Worm (Caenorhabditis elegans): Measurements from ENCODE around the gene pde-4.

Gene pde-4

ce11 chrII:7695636-7696035 lies 44.6 kb upstream of the pde-4 start:
- TF ChIP-seq elt-2 (tag; optimal IDR thresholded peaks at IDR 0.05): peak; percentile 70
- TF ChIP-seq ttx-3 (tag; optimal IDR thresholded peaks at IDR 0.05): no peak

ce11 chrII:7694745-7695144 lies 43.7 kb upstream of the pde-4 start:
- TF ChIP-seq elt-2 (tag; optimal IDR thresholded peaks at IDR 0.05): peak; percentile 1
- no peak for TF ChIP-seq unc-86 (tag; optimal IDR thresholded peaks at IDR 0.05)

- no peak for TF ChIP-seq che-1 (tag; optimal IDR thresholded peaks at IDR 0.05)
- no peak for TF ChIP-seq lin-11 (tag; optimal IDR thresholded peaks at IDR 0.05)
- peak; percentile 64 for TF ChIP-seq elt-2 (tag; optimal IDR thresholded peaks at IDR 0.05)
Measured at ce11 chrII:7693929-7694328, 42.9 kb upstream of the pde-4 start, which contains the start of gene nhx-2. nhx-2 (minus strand) TSS chrII:7693957.

ce11 chrII:7690384-7690783 lies 39.3 kb upstream of the pde-4 start, which contains the start of gene pid-1:
pid-1 (minus strand) TSS chrII:7690556.
- TF ChIP-seq dve-1 (tag; optimal IDR thresholded peaks at IDR 0.05) (no peak), dmd-4 (tag; optimal IDR thresholded peaks at IDR 0.05; ENCODE audit: borderline replicate concordance) (no peak), eyg-1 (tag; optimal IDR thresholded peaks at IDR 0.05) (no peak), sox-2 (GFP tag; IDR thresholded peaks at IDR 0.05) (no peak), unc-86 (tag; optimal IDR thresholded peaks at IDR 0.05) (no peak), fkh-10 (GFP tag; optimal IDR thresholded peaks at IDR 0.05) (no peak), hlh-30 (tag; optimal IDR thresholded peaks at IDR 0.05; ENCODE audit: insufficient read depth) (no peak), ref-2 (tag; optimal IDR thresholded peaks at IDR 0.05) (no peak)

ce11 chrII:7684589-7684988 lies 33.5 kb upstream of the pde-4 start, which contains the start of gene F18A1.1:
F18A1.1 (plus strand) TSS chrII:7684889.
- no peak for TF ChIP-seq ceh-18 (tag; optimal IDR thresholded peaks at IDR 0.05)
- no peak for TF ChIP-seq K02D7.2 (tag; optimal IDR thresholded peaks at IDR 0.05)
- TF ChIP-seq K09A11.1 (tag; optimal IDR thresholded peaks at IDR 0.05; ENCODE audit: insufficient read depth): no peak
- no peak for TF ChIP-seq eyg-1 (tag; optimal IDR thresholded peaks at IDR 0.05)
- TF ChIP-seq fkh-10 (GFP tag; optimal IDR thresholded peaks at IDR 0.05): no peak
- no peak for TF ChIP-seq lim-6 (tag; optimal IDR thresholded peaks at IDR 0.05)
- TF ChIP-seq hlh-13 (GFP tag; optimal IDR thresholded peaks at IDR 0.05): no peak
- TF ChIP-seq F13H6.1 (tag; optimal IDR thresholded peaks at IDR 0.05): no peak

DNA sequence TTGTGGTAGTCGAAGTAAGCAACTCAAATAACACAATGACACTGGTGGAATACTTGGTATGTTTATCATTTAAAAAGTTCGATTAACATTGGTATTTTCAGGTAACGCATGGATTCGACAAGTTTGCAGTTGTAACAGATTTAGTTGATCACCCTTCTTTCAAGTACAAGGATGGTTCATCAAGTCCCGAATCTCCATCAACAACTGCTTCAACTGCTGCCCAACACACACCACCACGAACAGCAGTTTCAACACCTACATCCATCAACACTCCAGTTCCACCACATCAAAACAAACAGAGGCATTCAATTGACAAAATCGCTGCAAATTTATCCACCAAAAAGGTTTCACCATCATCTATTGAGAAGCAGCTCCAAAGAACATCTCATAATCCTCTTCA lies 31.4 kb upstream of the pde-4 start:
- TF ChIP-seq elt-4 (tag; optimal IDR thresholded peaks at IDR 0.05): no peak
- no peak for TF ChIP-seq lin-11 (tag; optimal IDR thresholded peaks at IDR 0.05)
- TF ChIP-seq hlh-13 (GFP tag; optimal IDR thresholded peaks at IDR 0.05): no peak
- no peak for TF ChIP-seq hlh-15 (tag; optimal IDR thresholded peaks at IDR 0.05)

- no peak for TF ChIP-seq pha-2 (tag; optimal IDR thresholded peaks at IDR 0.05)
- no peak for TF ChIP-seq pros-1 (tag; optimal IDR thresholded peaks at IDR 0.05)
- TF ChIP-seq tbx-7 (tag; optimal IDR thresholded peaks at IDR 0.05): no peak
- no peak for TF ChIP-seq lin-11 (tag; optimal IDR thresholded peaks at IDR 0.05)
- TF ChIP-seq ztf-16 (tag; optimal IDR thresholded peaks at IDR 0.05): no peak
- TF ChIP-seq C38D4.7 (GFP tag; optimal IDR thresholded peaks at IDR 0.05): no peak
- TF ChIP-seq ceh-2 (tag; optimal IDR thresholded peaks at IDR 0.05): no peak
Measured at ce11 chrII:7681898-7682297, 30.9 kb upstream of the pde-4 start, which contains the start of gene lin-26. lin-26 (plus strand) TSS chrII:7682198.

DNA sequence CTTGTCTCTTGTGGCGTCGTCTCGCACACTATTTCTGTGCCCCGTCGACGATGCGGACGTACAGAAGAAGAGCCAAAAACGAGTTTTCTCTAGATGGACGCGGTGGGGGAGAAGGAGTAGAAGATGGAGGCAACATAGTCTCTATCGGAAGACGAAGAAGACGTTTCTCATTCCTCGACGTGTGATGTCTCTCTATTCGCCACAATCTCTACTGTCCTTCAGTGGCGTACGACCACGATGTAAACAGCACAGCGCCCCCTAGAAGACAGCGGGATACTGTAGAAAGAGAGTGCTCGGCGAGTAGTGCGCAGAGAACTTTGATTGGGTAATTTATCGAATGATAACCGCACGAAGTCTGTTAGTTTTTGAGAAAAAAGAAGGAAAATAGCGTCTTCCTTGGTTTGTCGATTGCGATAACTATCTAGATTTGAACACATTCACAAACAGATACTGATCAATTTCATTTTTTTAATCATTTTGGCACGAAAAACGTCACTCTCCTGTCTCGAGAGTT lies 28.5 kb upstream of the pde-4 start:
- TF ChIP-seq pqm-1 (tag; optimal IDR thresholded peaks at IDR 0.05): no peak
- no peak for TF ChIP-seq F13H6.1 (tag; optimal IDR thresholded peaks at IDR 0.05)
- peak; percentile 35 for TF ChIP-seq ref-2 (tag; optimal IDR thresholded peaks at IDR 0.05)
- no peak for TF ChIP-seq sox-2 (GFP tag; IDR thresholded peaks at IDR 0.05)
- TF ChIP-seq K02D7.2 (tag; optimal IDR thresholded peaks at IDR 0.05): no peak
- TF ChIP-seq odd-2 (tag; optimal IDR thresholded peaks at IDR 0.05): no peak

Data from whole organism, late embryonic.